Fruit fly (Drosophila melanogaster) whole organism, embryonic: ENCODE measurements around the gene mio.

Experiments
- Asciz ChIP-seq: fragments of 200-800 bp; sonication (Bioruptor generic); optimal IDR thresholded peaks from 2 replicates; lab custom pipeline; 2017; ENCODE audit warnings: missing biosample characterization, mild to moderate bottlenecking, missing genetic modification characterization, missing genetic modification reagents
- Bgb ChIP-seq: fragments of 200-800 bp; sonication (Bioruptor generic); IDR thresholded peaks from 2 replicates; pipeline ENCODE4 v1.3.6; 2022; ENCODE audit warnings: missing biosample characterization, missing genetic modification characterization; ENCODE audit not compliant: partially characterized antibody
- CG10431 ChIP-seq: fragments of 200-800 bp; sonication (Bioruptor generic); optimal IDR thresholded peaks from 3 replicates; lab custom pipeline; 2018; ENCODE audit warnings: missing biosample characterization, mild to moderate bottlenecking, missing genetic modification characterization
- CG11247 ChIP-seq: fragments of 200-800 bp; sonication (Bioruptor generic); IDR thresholded peaks from 2 replicates; pipeline ENCODE4 v1.3.6; 2022; ENCODE audit warnings: missing biosample characterization, missing genetic modification characterization
- CG12769 ChIP-seq: fragments of 200-800 bp; sonication (Bioruptor generic); optimal IDR thresholded peaks from 2 replicates; lab custom pipeline; 2019; ENCODE audit warnings: missing biosample characterization, mild to moderate bottlenecking, missing genetic modification characterization, moderate library complexity
- CG12942 ChIP-seq: fragments of 200-800 bp; sonication (Bioruptor generic); optimal IDR thresholded peaks from 3 replicates; lab custom pipeline; 2016; ENCODE audit warnings: missing biosample characterization, missing genetic modification characterization
- CG13624 ChIP-seq: fragments of 200-800 bp; sonication (Bioruptor generic); optimal IDR thresholded peaks from 2 replicates; lab custom pipeline; 2016; ENCODE audit warnings: missing biosample characterization, missing genetic modification characterization
- CG15479 ChIP-seq: fragments of 200-800 bp; sonication (Bioruptor generic); optimal IDR thresholded peaks from 3 replicates; lab custom pipeline; 2019; ENCODE audit warnings: missing biosample characterization, mild to moderate bottlenecking, missing genetic modification characterization, moderate library complexity
- CG16779 ChIP-seq: fragments of 200-800 bp; sonication (Bioruptor generic); IDR thresholded peaks from 2 replicates; pipeline ENCODE4 v1.3.6; 2022; ENCODE audit warnings: missing biosample characterization, missing genetic modification characterization
- CG17568 ChIP-seq: fragments of 200-800 bp; sonication (Bioruptor generic); optimal IDR thresholded peaks from 2 replicates; lab custom pipeline; 2018; ENCODE audit warnings: missing biosample characterization, mild to moderate bottlenecking, missing genetic modification characterization, moderate library complexity
- CG18619 ChIP-seq: fragments of 200-800 bp; sonication (Bioruptor generic); optimal IDR thresholded peaks from 3 replicates; lab custom pipeline; 2017; ENCODE audit warnings: missing biosample characterization, mild to moderate bottlenecking, missing genetic modification characterization
- CG2712 ChIP-seq: fragments of 200-800 bp; optimal IDR thresholded peaks from 3 replicates; lab custom pipeline; 2019; ENCODE audit warnings: missing biosample characterization, mild to moderate bottlenecking, missing genetic modification characterization, moderate library complexity
- CG30020 ChIP-seq: fragments of 200-800 bp; optimal IDR thresholded peaks from 2 replicates; lab custom pipeline; 2019; ENCODE audit warnings: missing biosample characterization, mild to moderate bottlenecking, missing genetic modification characterization, moderate library complexity
- CG5245 ChIP-seq: fragments of 200-800 bp; sonication (Bioruptor generic); optimal IDR thresholded peaks from 3 replicates; lab custom pipeline; 2016; ENCODE audit warnings: missing biosample characterization, missing genetic modification characterization
- CG6272 ChIP-seq: fragments of 200-800 bp; sonication (Bioruptor generic); IDR thresholded peaks from 2 replicates; pipeline ENCODE4 v1.3.6; 2022; ENCODE audit warnings: missing biosample characterization, missing genetic modification characterization
- CG7963 ChIP-seq: fragments of 200-800 bp; sonication (Bioruptor generic); IDR thresholded peaks from 3 replicates; pipeline ENCODE4 v1.3.6; 2022; ENCODE audit warnings: missing biosample characterization, missing genetic modification characterization; ENCODE audit not compliant: partially characterized antibody
- CG8924 ChIP-seq: fragments of 200-800 bp; optimal IDR thresholded peaks from 3 replicates; lab custom pipeline; 2019; ENCODE audit warnings: missing biosample characterization, mild to moderate bottlenecking, missing genetic modification characterization, moderate library complexity
- CG9817 ChIP-seq: fragments of 200-800 bp; sonication (Bioruptor generic); optimal IDR thresholded peaks from 2 replicates; lab custom pipeline; 2018; ENCODE audit warnings: missing biosample characterization, mild to moderate bottlenecking, missing genetic modification characterization, moderate library complexity
- Dek ChIP-seq: fragments of 200-800 bp; sonication (Bioruptor generic); optimal IDR thresholded peaks from 3 replicates; lab custom pipeline; 2019; ENCODE audit warnings: missing biosample characterization, mild to moderate bottlenecking, missing genetic modification characterization, moderate library complexity
- Dref ChIP-seq: fragments of 200-800 bp; sonication (Bioruptor generic); IDR thresholded peaks from 2 replicates; pipeline ENCODE4 v1.3.6; 2022; ENCODE audit warnings: missing biosample characterization, missing genetic modification characterization
- HLH4C ChIP-seq: fragments of 200-800 bp; sonication (Bioruptor generic); IDR thresholded peaks from 3 replicates; pipeline ENCODE4 v1.3.6; 2022; ENCODE audit warnings: missing biosample characterization, missing genetic modification characterization; ENCODE audit not compliant: partially characterized antibody
- HmgD ChIP-seq: fragments of 200-800 bp; sonication (Bioruptor generic); optimal IDR thresholded peaks from 3 replicates; lab custom pipeline; 2016; ENCODE audit warnings: missing biosample characterization, missing genetic modification characterization
- Hmr ChIP-seq: fragments of 200-800 bp; sonication (Bioruptor generic); optimal IDR thresholded peaks from 3 replicates; lab custom pipeline; 2017; ENCODE audit warnings: mild to moderate bottlenecking, missing biosample characterization, missing genetic modification reagents, missing genetic modification characterization
- Kr ChIP-seq: fragments of 200-800 bp; sonication (Bioruptor generic); optimal IDR thresholded peaks from 2 replicates; lab custom pipeline; 2017; ENCODE audit warnings: missing biosample characterization, mild to moderate bottlenecking, missing genetic modification characterization
- Med ChIP-seq: fragments of 200-800 bp; sonication (Bioruptor generic); peaks from one replicate; lab custom pipeline; 2016; ENCODE audit warnings: missing biosample characterization, missing genetic modification characterization, mild to moderate bottlenecking, inconsistent platforms, moderate library complexity
- Oaz ChIP-seq: fragments of 200-800 bp; sonication (Bioruptor generic); IDR thresholded peaks from 2 replicates; pipeline ENCODE4 v1.3.6; 2022; ENCODE audit warnings: missing biosample characterization, missing genetic modification characterization
- Ptx1 ChIP-seq: fragments of 200-800 bp; sonication (Bioruptor generic); IDR thresholded peaks from 2 replicates; pipeline ENCODE4 v1.3.6; 2022; ENCODE audit warnings: missing biosample characterization, missing genetic modification characterization
- Rx ChIP-seq: fragments of 200-800 bp; sonication (Bioruptor generic); IDR thresholded peaks from 2 replicates; pipeline ENCODE4 v1.3.6; 2022; ENCODE audit warnings: missing biosample characterization, missing genetic modification characterization
- Scr ChIP-seq: fragments of 200-800 bp; sonication (Bioruptor generic); IDR thresholded peaks from 2 replicates; pipeline ENCODE4 v1.3.6; 2022; ENCODE audit warnings: missing biosample characterization, missing genetic modification characterization; ENCODE audit not compliant: partially characterized antibody
- Sry-β ChIP-seq: fragments of 200-800 bp; sonication (Bioruptor generic); optimal IDR thresholded peaks from 2 replicates; lab custom pipeline; 2018; ENCODE audit warnings: missing biosample characterization, mild to moderate bottlenecking, missing genetic modification characterization, moderate library complexity
- Taf1 ChIP-seq: fragments of 200-800 bp; sonication (Bioruptor generic); IDR thresholded peaks from 2 replicates; pipeline ENCODE4 v1.3.6; 2022; ENCODE audit warnings: missing biosample characterization, missing genetic modification characterization
- al ChIP-seq: fragments of 200-800 bp; sonication (Bioruptor generic); IDR thresholded peaks from 2 replicates; pipeline ENCODE4 v1.3.6; 2022; ENCODE audit warnings: missing biosample characterization, missing genetic modification characterization
- ara ChIP-seq: fragments of 200-800 bp; sonication (Bioruptor generic); IDR thresholded peaks from 2 replicates; pipeline ENCODE4 v1.3.6; 2022; ENCODE audit warnings: missing biosample characterization, missing genetic modification characterization
- bcd ChIP-seq: fragments of 200-800 bp; sonication (Bioruptor generic); optimal IDR thresholded peaks from 2 replicates; lab custom pipeline; 2017; ENCODE audit warnings: missing biosample characterization, mild to moderate bottlenecking, missing genetic modification characterization
- chif ChIP-seq, 2 experiments: fragments of 200-800 bp; sonication (Bioruptor generic); optimal IDR thresholded peaks; 3 replicates each; lab custom pipeline; 2016; ENCODE audit warnings: missing biosample characterization in 2 of 2, missing genetic modification characterization in 2 of 2
- crp ChIP-seq, 2 experiments: fragments of 200-800 bp; sonication (Bioruptor generic); optimal IDR thresholded peaks; 2 replicates in 1 of 2; 3 replicates in 1 of 2; lab custom pipeline; 2017; ENCODE audit warnings: missing biosample characterization in 2 of 2, missing genetic modification characterization in 2 of 2, mild to moderate bottlenecking in 1 of 2, moderate library complexity in 1 of 2
- dmrt11E ChIP-seq: fragments of 200-800 bp; sonication (Bioruptor generic); optimal IDR thresholded peaks from 3 replicates; lab custom pipeline; 2018; ENCODE audit warnings: missing biosample characterization, mild to moderate bottlenecking, missing genetic modification characterization, moderate library complexity
- eve ChIP-seq, 2 experiments: fragments of >200 bp; optimal IDR thresholded peaks; 2 replicates each; lab custom pipeline; 2017; ENCODE audit warnings: missing biosample characterization in 2 of 2, missing genetic modification characterization in 2 of 2
- h ChIP-seq: fragments of >200 bp; optimal IDR thresholded peaks from 2 replicates; lab custom pipeline; 2017
- ken ChIP-seq: fragments of 200-800 bp; sonication (Bioruptor generic); IDR thresholded peaks from 3 replicates; pipeline ENCODE4 v1.3.6; 2022; ENCODE audit warnings: missing biosample characterization, missing genetic modification characterization
- lmd ChIP-seq: fragments of 200-800 bp; sonication (Bioruptor generic); IDR thresholded peaks from 2 replicates; pipeline ENCODE4 v1.3.6; 2022; ENCODE audit warnings: missing biosample characterization, missing genetic modification characterization
- pho ChIP-seq: fragments of 200-800 bp; sonication (Bioruptor generic); optimal IDR thresholded peaks from 2 replicates; lab custom pipeline; 2016; ENCODE audit warnings: missing biosample characterization, missing genetic modification characterization
- scrt ChIP-seq: fragments of 200-800 bp; sonication (Bioruptor generic); optimal IDR thresholded peaks from 2 replicates; lab custom pipeline; 2018; ENCODE audit warnings: missing biosample characterization, mild to moderate bottlenecking, missing genetic modification characterization, moderate library complexity
- sd ChIP-seq: fragments of 200-800 bp; sonication (Bioruptor generic); optimal IDR thresholded peaks from 3 replicates; lab custom pipeline; 2018; ENCODE audit warnings: missing biosample characterization, mild to moderate bottlenecking, missing genetic modification characterization, moderate library complexity
- sim ChIP-seq: fragments of 200-800 bp; sonication (Bioruptor generic); IDR thresholded peaks from 2 replicates; pipeline ENCODE4 v1.3.6; 2022; ENCODE audit warnings: missing biosample characterization, missing genetic modification characterization
- slbo ChIP-seq: fragments of 200-800 bp; sonication (Bioruptor generic); IDR thresholded peaks from 2 replicates; pipeline ENCODE4 v1.3.6; 2022; ENCODE audit warnings: missing biosample characterization, missing genetic modification characterization
- tap ChIP-seq: fragments of 200-800 bp; optimal IDR thresholded peaks from 3 replicates; lab custom pipeline; 2019; ENCODE audit warnings: missing biosample characterization, mild to moderate bottlenecking, missing genetic modification characterization, moderate library complexity
- tx ChIP-seq: fragments of 200-800 bp; sonication (Bioruptor generic); optimal IDR thresholded peaks from 2 replicates; lab custom pipeline; 2016; ENCODE audit warnings: missing biosample characterization, missing genetic modification characterization
- usp ChIP-seq: fragments of >200 bp; optimal IDR thresholded peaks from 2 replicates; lab custom pipeline; 2017; ENCODE audit warnings: missing biosample characterization, missing genetic modification characterization
- vfl ChIP-seq: fragments of 200-800 bp; sonication (Bioruptor generic); optimal IDR thresholded peaks from 2 replicates; lab custom pipeline; 2016; ENCODE audit warnings: missing biosample characterization, missing genetic modification characterization
- zen2 ChIP-seq: fragments of 200-800 bp; sonication (Bioruptor generic); IDR thresholded peaks from 3 replicates; pipeline ENCODE4 v1.3.6; 2022; ENCODE audit warnings: missing biosample characterization, missing genetic modification characterization; ENCODE audit not compliant: partially characterized antibody

mio gene

DNA sequence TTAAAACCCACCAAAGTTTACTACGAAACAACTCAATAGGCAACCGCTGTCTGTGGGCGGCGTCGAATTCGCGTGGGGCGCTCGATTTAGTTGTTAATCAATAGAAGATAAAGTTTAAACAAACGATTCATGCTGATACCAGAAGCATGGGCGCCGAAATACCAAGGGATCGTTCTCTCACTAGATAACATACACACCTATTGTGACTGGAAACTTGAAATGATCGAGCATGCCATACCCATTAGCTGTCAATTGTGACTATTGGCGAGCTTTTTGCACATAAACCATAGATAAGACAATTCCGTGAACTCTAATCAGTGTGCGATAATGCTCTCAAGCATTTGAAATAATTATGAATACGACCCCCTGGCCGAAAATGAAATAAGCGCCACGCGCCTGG, 37.7 kb upstream of the mio start:
- TF ChIP-seq HLH4C, result no peak
- TF ChIP-seq Taf1, result peak; percentile 33; the same call in 1 of the 2 replicates
- no peak for TF ChIP-seq Kr
- no peak for TF ChIP-seq h (lab: Kevin White, UChicago)
- TF ChIP-seq vfl (GFP tag; lab: Kevin White, UChicago), result peak; percentile 42
- peak; percentile 22 for TF ChIP-seq Asciz (GFP tag; lab: Kevin White, UChicago)
- peak; percentile 69 for TF ChIP-seq ken (GFP tag; lab: Robert Waterston, UW)
- peak; percentile 79 for TF ChIP-seq tx (GFP tag; lab: Kevin White, UChicago)
- peak; percentile 63 for TF ChIP-seq Dek (tag; lab: Kevin White, UChicago)
- TF ChIP-seq Med (GFP tag; lab: Kevin White, UChicago), result peak; percentile 96
- peak; percentile 83 for TF ChIP-seq Ptx1
- TF ChIP-seq tap (tag; lab: Kevin White, UChicago), result peak; percentile 74
- peak; percentile 58 to 63 for TF ChIP-seq chif (GFP tag; optimal IDR thresholded peaks at IDR 0.05; lab: Kevin White, UChicago)
- TF ChIP-seq al (GFP tag; lab: Robert Waterston, UW), result peak; percentile 88
- no peak for TF ChIP-seq zen2 (GFP tag; lab: Robert Waterston, UW)
- TF ChIP-seq CG16779 (GFP tag; lab: Robert Waterston, UW), result 0 out of 2 replicates have a peak, but pooled peaks have one; percentile 28
- TF ChIP-seq sim (GFP tag; lab: Robert Waterston, UW), result no peak
- peak; percentile 35 for TF ChIP-seq Oaz (GFP tag; lab: Robert Waterston, UW)
- TF ChIP-seq CG18619, result peak; percentile 75
- peak; percentile 79 for TF ChIP-seq Hmr (GFP tag; lab: Kevin White, UChicago)
- TF ChIP-seq scrt (GFP tag; lab: Kevin White, UChicago), result peak; percentile 60
- no peak for TF ChIP-seq Sry-β (GFP tag; lab: Kevin White, UChicago)
- TF ChIP-seq crp (GFP tag; optimal IDR thresholded peaks at IDR 0.05; lab: Kevin White, UChicago), result no peak
- TF ChIP-seq CG9817, result peak; percentile 73
- TF ChIP-seq ara (GFP tag; lab: Robert Waterston, UW), result no peak
- peak; percentile 86 for TF ChIP-seq lmd (GFP tag; lab: Robert Waterston, UW)
- TF ChIP-seq CG17568, result peak; percentile 66
- peak; percentile 71 for TF ChIP-seq pho (GFP tag; lab: Kevin White, UChicago)
- TF ChIP-seq slbo (GFP tag; lab: Robert Waterston, UW), result peak; percentile 89
- TF ChIP-seq CG30020, result no peak
- no peak for TF ChIP-seq Dref (GFP tag; lab: Robert Waterston, UW)
- peak; percentile 39 for TF ChIP-seq HmgD (GFP tag; lab: Kevin White, UChicago)
- no peak for TF ChIP-seq Scr
- peak; percentile 81 for TF ChIP-seq CG2712 (tag; lab: Kevin White, UChicago)
- peak; percentile 55 for TF ChIP-seq CG5245 (GFP tag; lab: Kevin White, UChicago)
- peak; percentile 86 for TF ChIP-seq sd (tag; lab: Kevin White, UChicago)
- TF ChIP-seq CG11247 (GFP tag; lab: Robert Waterston, UW), result peak; percentile 44
- TF ChIP-seq CG13624 (GFP tag; lab: Kevin White, UChicago), result peak; percentile 56
- TF ChIP-seq CG12769 (tag; lab: Kevin White, UChicago), result peak; percentile 83
- TF ChIP-seq CG15479 (GFP tag; lab: Kevin White, UChicago), result no peak
- no peak for TF ChIP-seq Bgb (GFP tag; lab: Robert Waterston, UW)
- TF ChIP-seq CG10431, result no peak
- no peak for TF ChIP-seq CG7963 (GFP tag; lab: Robert Waterston, UW)
- no peak for TF ChIP-seq dmrt11E (tag; lab: Kevin White, UChicago)
- TF ChIP-seq bcd (GFP tag; lab: Kevin White, UChicago), result peak; percentile 79
- TF ChIP-seq Rx (GFP tag; lab: Robert Waterston, UW), result peak; percentile 33; the same call in 1 of the 2 replicates
- TF ChIP-seq CG12942 (GFP tag; lab: Kevin White, UChicago), result peak; percentile 72
- peak in 1 of 2 experiments; percentile 87 for TF ChIP-seq eve (GFP tag; optimal IDR thresholded peaks at IDR 0.05; lab: Kevin White, UChicago)
- peak; percentile 72 for TF ChIP-seq CG6272 (GFP tag; lab: Robert Waterston, UW)
- TF ChIP-seq CG8924 (tag; lab: Kevin White, UChicago), result peak; percentile 73
- no peak for TF ChIP-seq usp (GFP tag; lab: Kevin White, UChicago)
